Worm (Caenorhabditis elegans) whole organism, L1 larva: ENCODE measurements around the gene sec-61.B.

ENCODE experiments used
- efl-3 ChIP-seq: fragments of 200-800 bp; sonication (Bioruptor generic); optimal IDR thresholded peaks from 2 replicates; lab custom pipeline; 2018; ENCODE audit warnings: mild to moderate bottlenecking, missing genetic modification characterization, missing compliant biosample characterization
- elt-2 ChIP-seq: sonication (generic microtip); optimal IDR thresholded peaks from 2 replicates; lab custom pipeline; 2016; ENCODE audit warnings: missing genetic modification characterization, mild to moderate bottlenecking, inconsistent platforms, missing compliant biosample characterization, missing genetic modification reagents
- lsy-2 ChIP-seq, 2 experiments: fragments of 150-350 bp; optimal IDR thresholded peaks; 2 replicates each; lab custom pipeline; 2014; ENCODE audit warnings: missing biosample characterization in 2 of 2, missing genetic modification characterization in 2 of 2
- nhr-20 ChIP-seq: sonication (generic microtip); optimal IDR thresholded peaks from 2 replicates; lab custom pipeline; 2016; ENCODE audit warnings: mild to moderate bottlenecking, missing genetic modification characterization, missing compliant biosample characterization
- nhr-76 ChIP-seq: sonication (generic microtip); optimal IDR thresholded peaks from 2 replicates; lab custom pipeline; 2017; ENCODE audit warnings: missing biosample characterization, missing genetic modification characterization
- snpc-4 ChIP-seq: fragments of 150-350 bp; optimal IDR thresholded peaks from 2 replicates; lab custom pipeline; 2014; ENCODE audit warnings: missing biosample characterization, missing genetic modification characterization
- tbx-2 ChIP-seq: sonication (generic microtip); optimal IDR thresholded peaks from 2 replicates; lab custom pipeline; 2016; ENCODE audit warnings: missing genetic modification characterization, missing compliant biosample characterization
- tlp-1 ChIP-seq: fragments of 150-350 bp; optimal IDR thresholded peaks from 2 replicates; lab custom pipeline; 2014; ENCODE audit warnings: missing biosample characterization, missing genetic modification characterization
- ztf-11 ChIP-seq, 2 experiments: sonication (generic microtip); optimal IDR thresholded peaks; 2 replicates each; lab custom pipeline; 2016 to 2017; ENCODE audit warnings: missing genetic modification characterization in 2 of 2, missing biosample characterization in 1 of 2, missing compliant biosample characterization in 1 of 2

DNA sequence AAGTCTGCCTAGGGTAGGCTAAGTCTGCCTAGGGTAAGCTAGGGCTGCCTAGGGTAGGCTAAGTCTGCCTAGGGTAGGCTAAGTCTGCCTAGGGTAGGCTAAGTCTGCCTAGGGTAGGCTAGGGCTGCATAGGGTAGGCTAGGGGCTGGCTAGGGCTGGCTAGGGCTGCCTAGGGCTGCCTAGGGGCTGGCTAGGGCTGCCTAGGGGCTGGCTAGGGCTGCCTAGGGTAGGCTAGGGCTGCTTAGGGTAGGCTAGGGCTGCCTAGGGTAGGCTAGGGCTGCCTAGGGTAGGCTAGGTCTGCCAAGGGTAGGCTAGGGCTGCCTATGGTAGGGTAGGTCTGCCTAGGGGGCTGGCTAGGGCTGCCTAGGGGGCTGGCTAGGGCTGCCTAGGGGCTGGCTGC is 9.8 kb upstream of the sec-61.B start:
- TF ChIP-seq nhr-76 (tag; lab: Kevin White, UChicago) (no peak), snpc-4 (tag; lab: Kevin White, UChicago) (no peak), tbx-2 (tag; lab: Kevin White, UChicago) (no peak), elt-2 (no peak), ztf-11 (tag; optimal IDR thresholded peaks at IDR 0.05; lab: Kevin White, UChicago) (no peak), efl-3 (no peak), nhr-20 (tag; lab: Kevin White, UChicago) (no peak), tlp-1 (tag; lab: Kevin White, UChicago) (no peak), lsy-2 (tag; optimal IDR thresholded peaks at IDR 0.05; lab: Kevin White, UChicago) (no peak)
